Fruit fly (Drosophila melanogaster) whole organism, wandering third instar larva: Measurements from ENCODE around the gene Hsp27.

Source experiments
- Abd-B ChIP-seq: fragments of >200 bp; optimal IDR thresholded peaks from 2 replicates; lab custom pipeline; 2017; ENCODE audit warnings: missing biosample characterization, missing genetic modification characterization
- CG32264 ChIP-seq: fragments of 200-800 bp; sonication (Bioruptor generic); optimal IDR thresholded peaks from 2 replicates; lab custom pipeline; 2016; ENCODE audit warnings: missing biosample characterization, missing genetic modification characterization
- CG9705 ChIP-seq: fragments of 200-800 bp; sonication (Bioruptor generic); optimal IDR thresholded peaks from 2 replicates; lab custom pipeline; 2018; ENCODE audit warnings: missing biosample characterization, mild to moderate bottlenecking, missing genetic modification characterization
- CrebA ChIP-seq: fragments of 200-800 bp; sonication (Bioruptor generic); optimal IDR thresholded peaks from 2 replicates; lab custom pipeline; 2016; ENCODE audit warnings: missing biosample characterization, mild to moderate bottlenecking, missing genetic modification characterization, borderline replicate concordance
- Dfd ChIP-seq: fragments of >200 bp; optimal IDR thresholded peaks from 2 replicates; lab custom pipeline; 2017; ENCODE audit warnings: missing biosample characterization, missing genetic modification characterization
- Dif ChIP-seq: fragments of 200-275, 200-300 bp; sonication (Bioruptor generic); optimal IDR thresholded peaks from 2 replicates; lab custom pipeline; 2018; ENCODE audit warnings: missing biosample characterization, missing genetic modification characterization; ENCODE audit not compliant: partially characterized antibody
- GATAd ChIP-seq: sonication (Bioruptor generic); optimal IDR thresholded peaks from 2 replicates; lab custom pipeline; 2016; ENCODE audit warnings: missing biosample characterization, missing genetic modification characterization
- HLH106 ChIP-seq: fragments of 200-800 bp; optimal IDR thresholded peaks from 3 replicates; lab custom pipeline; 2019; ENCODE audit warnings: missing biosample characterization, mild to moderate bottlenecking, missing genetic modification characterization, moderate library complexity
- Hnf4 ChIP-seq: fragments of 200-800 bp; sonication (Bioruptor generic); optimal IDR thresholded peaks from 2 replicates; lab custom pipeline; 2016; ENCODE audit warnings: missing biosample characterization, mild to moderate bottlenecking, missing genetic modification characterization
- Hr78 ChIP-seq: fragments of >200 bp; optimal IDR thresholded peaks from 2 replicates; lab custom pipeline; 2017; ENCODE audit warnings: missing biosample characterization, missing genetic modification characterization
- Hr83 ChIP-seq: fragments of 200-300 bp; sonication (Bioruptor generic); optimal IDR thresholded peaks from 2 replicates; lab custom pipeline; 2016; ENCODE audit warnings: missing biosample characterization, mild to moderate bottlenecking, missing genetic modification characterization, moderate library complexity; ENCODE audit not compliant: poor library complexity, severe bottlenecking
- Jra ChIP-seq: sonication (Bioruptor generic); optimal IDR thresholded peaks from 2 replicates; lab custom pipeline; 2016; ENCODE audit warnings: missing biosample characterization, missing genetic modification characterization
- Mio ChIP-seq: sonication (Bioruptor generic); optimal IDR thresholded peaks from 2 replicates; lab custom pipeline; 2016; ENCODE audit warnings: missing biosample characterization, missing genetic modification characterization
- Myc ChIP-seq: fragments of >200 bp; optimal IDR thresholded peaks from 2 replicates; lab custom pipeline; 2017
- N ChIP-seq: fragments of >200 bp; optimal IDR thresholded peaks from 2 replicates; lab custom pipeline; 2018; ENCODE audit warnings: missing biosample characterization, missing external identifiers, missing genetic modification characterization
- OdsH ChIP-seq: fragments of 200-800 bp; sonication (Bioruptor generic); optimal IDR thresholded peaks from 2 replicates; lab custom pipeline; 2016; ENCODE audit warnings: missing biosample characterization, mild to moderate bottlenecking, missing genetic modification characterization
- Rel ChIP-seq, 2 experiments: fragments of 200-800 bp; sonication (Bioruptor generic) in 1 of 2; optimal IDR thresholded peaks; 2 replicates in 1 of 2; 3 replicates in 1 of 2; lab custom pipeline; 2016 to 2019; ENCODE audit warnings: mild to moderate bottlenecking in 2 of 2, missing biosample characterization in 2 of 2, missing genetic modification characterization in 2 of 2, moderate library complexity in 1 of 2
- Sp1 ChIP-seq: fragments of 200-800 bp; sonication (Bioruptor generic); optimal IDR thresholded peaks from 3 replicates; lab custom pipeline; 2019; ENCODE audit warnings: missing biosample characterization, mild to moderate bottlenecking, missing genetic modification characterization, moderate library complexity
- Vsx2 ChIP-seq: fragments of 200-300, 225-300 bp; sonication (Bioruptor generic); optimal IDR thresholded peaks from 2 replicates; lab custom pipeline; 2018; ENCODE audit warnings: missing biosample characterization, missing genetic modification characterization; ENCODE audit not compliant: partially characterized antibody
- br ChIP-seq: fragments of 200-800 bp; sonication (Bioruptor generic); optimal IDR thresholded peaks from 2 replicates; lab custom pipeline; 2016; ENCODE audit warnings: missing biosample characterization, missing genetic modification characterization
- brk ChIP-seq: fragments of 200-800 bp; sonication (Bioruptor generic); optimal IDR thresholded peaks from 2 replicates; lab custom pipeline; 2016; ENCODE audit warnings: missing biosample characterization, mild to moderate bottlenecking, missing genetic modification characterization
- dl ChIP-seq, 2 experiments: fragments of 175-275, 200-275 bp in 1 of 2; fragments of 200-275 bp in 1 of 2; sonication (Bioruptor generic); optimal IDR thresholded peaks; lab custom pipeline; 2018; ENCODE audit warnings: mild to moderate bottlenecking in 2 of 2, missing biosample characterization in 2 of 2, missing genetic modification characterization in 2 of 2, moderate library complexity in 2 of 2; ENCODE audit not compliant: partially characterized antibody in 2 of 2, insufficient read depth in 1 of 2
- dmrt93B ChIP-seq: fragments of 200-800 bp; sonication (Bioruptor generic); optimal IDR thresholded peaks from 2 replicates; lab custom pipeline; 2018; ENCODE audit warnings: missing biosample characterization, mild to moderate bottlenecking, missing genetic modification characterization
- dsf ChIP-seq: sonication (Bioruptor generic); optimal IDR thresholded peaks from 2 replicates; lab custom pipeline; 2016; ENCODE audit warnings: missing biosample characterization, missing genetic modification characterization, borderline replicate concordance
- ey ChIP-seq: fragments of 200-800 bp; sonication (Bioruptor generic); optimal IDR thresholded peaks from 2 replicates; lab custom pipeline; 2016; ENCODE audit warnings: missing biosample characterization, missing genetic modification characterization
- foxo ChIP-seq, 2 experiments: fragments of 200-800 bp; sonication (Bioruptor generic); optimal IDR thresholded peaks; 2 replicates in 1 of 2; 3 replicates in 1 of 2; lab custom pipeline; 2016 to 2017; ENCODE audit warnings: missing biosample characterization in 2 of 2, missing genetic modification characterization in 2 of 2
- fru ChIP-seq: fragments of 200-800 bp; sonication (Bioruptor generic); optimal IDR thresholded peaks from 3 replicates; lab custom pipeline; 2016; ENCODE audit warnings: missing biosample characterization, mild to moderate bottlenecking, missing genetic modification characterization
- h ChIP-seq: fragments of 200-800 bp; sonication (Bioruptor generic); optimal IDR thresholded peaks from 3 replicates; lab custom pipeline; 2016; ENCODE audit warnings: missing biosample characterization, mild to moderate bottlenecking, missing genetic modification characterization
- jim ChIP-seq: fragments of 175-275, 200-325 bp; sonication (Bioruptor generic); optimal IDR thresholded peaks from 2 replicates; lab custom pipeline; 2016; ENCODE audit warnings: missing biosample characterization, mild to moderate bottlenecking, missing genetic modification characterization
- lola ChIP-seq: fragments of >200 bp; optimal IDR thresholded peaks from 2 replicates; lab custom pipeline; 2017; ENCODE audit warnings: missing biosample characterization, missing genetic modification characterization
- pan ChIP-seq: fragments of >200 bp; optimal IDR thresholded peaks from 2 replicates; lab custom pipeline; 2017
- psq ChIP-seq: fragments of 200-800 bp; sonication (Bioruptor generic); optimal IDR thresholded peaks from 3 replicates; lab custom pipeline; 2017; ENCODE audit warnings: missing biosample characterization, mild to moderate bottlenecking, missing genetic modification characterization, moderate library complexity
- rgr ChIP-seq: fragments of 200-800 bp; sonication (Bioruptor generic); optimal IDR thresholded peaks from 3 replicates; lab custom pipeline; 2016; ENCODE audit warnings: missing biosample characterization, mild to moderate bottlenecking, missing genetic modification characterization
- sage ChIP-seq: fragments of 200-800 bp; sonication (Bioruptor generic); optimal IDR thresholded peaks from 2 replicates; lab custom pipeline; 2016; ENCODE audit warnings: missing biosample characterization, mild to moderate bottlenecking, missing genetic modification characterization
- sv ChIP-seq: fragments of 200-800 bp; sonication (Bioruptor generic); optimal IDR thresholded peaks from 3 replicates; lab custom pipeline; 2016; ENCODE audit warnings: missing biosample characterization, missing genetic modification characterization
- tai ChIP-seq: sonication (Bioruptor generic); optimal IDR thresholded peaks from 2 replicates; lab custom pipeline; 2016; ENCODE audit warnings: missing biosample characterization, missing genetic modification characterization
- usp ChIP-seq: fragments of >200 bp; optimal IDR thresholded peaks from 2 replicates; lab custom pipeline; 2017; ENCODE audit warnings: missing biosample characterization, missing genetic modification characterization
- woc ChIP-seq: sonication (Bioruptor generic); optimal IDR thresholded peaks from 2 replicates; lab custom pipeline; 2016; ENCODE audit warnings: missing biosample characterization, mild to moderate bottlenecking, missing genetic modification characterization

Gene Hsp27

dm6 chr3L:9361894-9362293 is 22.0 kb upstream of the Hsp27 start, which contains the start of gene CG34456:
Gene CG34456, plus strand, starts transcription at chr3L:9362108.
- no peak for TF ChIP-seq GATAd (GFP tag; lab: Kevin White, UChicago)
- TF ChIP-seq br (GFP tag; lab: Kevin White, UChicago): peak; percentile 51
- TF ChIP-seq Rel (GFP tag; optimal IDR thresholded peaks at IDR 0.05; lab: Kevin White, UChicago): no peak
- TF ChIP-seq Rel (tag; optimal IDR thresholded peaks at IDR 0.05; lab: Kevin White, UChicago): peak; percentile 83

- TF ChIP-seq sage: peak; percentile 27
- no peak for TF ChIP-seq woc (GFP tag; lab: Kevin White, UChicago)
- no peak for TF ChIP-seq rgr
- TF ChIP-seq, all 38 proteins: peak for 1
Measured at dm6 chr3L:9364131-9364530, 19.7 kb upstream of the Hsp27 start, which contains the start of gene mRRF1. Gene mRRF1, plus strand, starts transcription at chr3L:9364350.

dm6 chr3L:9366850-9367430 is 16.9 kb upstream of the Hsp27 start, which contains the start of the genes Klp67A and CG4452:
Gene Klp67A, minus strand, starts transcription at chr3L:9367046.
Gene CG4452, plus strand, starts transcription at chr3L:9367377.
- TF ChIP-seq dl (GFP tag; optimal IDR thresholded peaks at IDR 0.05; lab: Kevin White, UChicago; ENCODE audit: insufficient read depth in 1 of 2, partially characterized antibody in 2 of 2) (no peak), Hr78 (GFP tag; lab: Kevin White, UChicago) (no peak), OdsH (peak; percentile 9), fru (GFP tag; lab: Kevin White, UChicago) (no peak), HLH106 (tag; lab: Kevin White, UChicago) (peak; percentile 41), dsf (GFP tag; lab: Kevin White, UChicago) (peak; percentile 59), br (GFP tag; lab: Kevin White, UChicago) (no peak), pan (lab: Kevin White, UChicago) (no peak), CrebA (GFP tag; lab: Kevin White, UChicago) (no peak), Mio (GFP tag; lab: Kevin White, UChicago) (no peak), dmrt93B (GFP tag; lab: Kevin White, UChicago) (no peak), Rel (GFP tag; optimal IDR thresholded peaks at IDR 0.05; lab: Kevin White, UChicago) (no peak), Rel (tag; optimal IDR thresholded peaks at IDR 0.05; lab: Kevin White, UChicago) (no peak), Jra (GFP tag; lab: Kevin White, UChicago) (peak; percentile 68), ey (GFP tag; lab: Kevin White, UChicago) (peak; percentile 20), N (GFP tag; lab: Kevin White, UChicago) (no peak), tai (GFP tag; lab: Kevin White, UChicago) (no peak), rgr (peak; percentile 40), jim (GFP tag; lab: Kevin White, UChicago) (no peak), Sp1 (GFP tag; lab: Kevin White, UChicago) (no peak), Vsx2 (no peak), CG32264 (no peak), Hnf4 (GFP tag; lab: Kevin White, UChicago) (peak; percentile 48), sv (GFP tag; lab: Kevin White, UChicago) (no peak), h (GFP tag; lab: Kevin White, UChicago) (no peak), Abd-B (GFP tag; lab: Kevin White, UChicago) (no peak), Myc (lab: Kevin White, UChicago) (peak; percentile 20), brk (GFP tag; lab: Kevin White, UChicago) (no peak), foxo (GFP tag; optimal IDR thresholded peaks at IDR 0.05; lab: Kevin White, UChicago) (peak in 1 of 2 experiments; percentile 64), woc (GFP tag; lab: Kevin White, UChicago) (no peak), Dfd (GFP tag; lab: Kevin White, UChicago) (no peak), Hr83 (GFP tag; lab: Kevin White, UChicago) (peak; percentile 15), sage (no peak), Dif (GFP tag; lab: Kevin White, UChicago) (no peak), CG9705 (peak; percentile 24), lola (GFP tag; lab: Kevin White, UChicago) (no peak), GATAd (GFP tag; lab: Kevin White, UChicago) (no peak), psq (GFP tag; lab: Kevin White, UChicago) (peak; percentile 99), usp (GFP tag; lab: Kevin White, UChicago) (no peak)
